Fruit fly (Drosophila melanogaster) whole organism, embryonic: ENCODE results near the gene CNMa.

Experiments used
- Adf1 ChIP-seq: fragments of 200-800 bp; sonication (Bioruptor generic); IDR thresholded peaks from 2 replicates; pipeline ENCODE4 v1.3.6; 2022; ENCODE audit warnings: missing biosample characterization, missing genetic modification characterization
- CG10147 ChIP-seq: fragments of 200-800 bp; sonication (Bioruptor generic); optimal IDR thresholded peaks from 2 replicates; lab custom pipeline; 2019; ENCODE audit warnings: missing biosample characterization, mild to moderate bottlenecking, missing genetic modification characterization, moderate library complexity
- CG10431 ChIP-seq: fragments of 200-800 bp; sonication (Bioruptor generic); optimal IDR thresholded peaks from 3 replicates; lab custom pipeline; 2018; ENCODE audit warnings: missing biosample characterization, mild to moderate bottlenecking, missing genetic modification characterization
- CG11093 ChIP-seq: fragments of 200-800 bp; sonication (Bioruptor generic); IDR thresholded peaks from 3 replicates; pipeline ENCODE4 v1.3.6; 2022; ENCODE audit warnings: missing biosample characterization, missing genetic modification characterization
- CG12071 ChIP-seq: fragments of 200-800 bp; sonication (Bioruptor generic); optimal IDR thresholded peaks from 3 replicates; lab custom pipeline; 2018; ENCODE audit warnings: missing biosample characterization, mild to moderate bottlenecking, missing genetic modification characterization
- CG1233 ChIP-seq: fragments of 200-800 bp; sonication (Bioruptor generic); optimal IDR thresholded peaks from 4 replicates; lab custom pipeline; 2018; ENCODE audit warnings: missing biosample characterization, mild to moderate bottlenecking, missing genetic modification characterization
- CG1529 ChIP-seq: fragments of 200-800 bp; sonication (Bioruptor generic); optimal IDR thresholded peaks from 3 replicates; lab custom pipeline; 2018; ENCODE audit warnings: missing biosample characterization, missing genetic modification characterization
- CG1647 ChIP-seq: fragments of 200-800 bp; sonication (Bioruptor generic); optimal IDR thresholded peaks from 3 replicates; lab custom pipeline; 2016; ENCODE audit warnings: missing biosample characterization, missing genetic modification characterization
- CG17359 ChIP-seq: fragments of 200-800 bp; sonication (Bioruptor generic); optimal IDR thresholded peaks from 3 replicates; lab custom pipeline; 2018; ENCODE audit warnings: missing biosample characterization, mild to moderate bottlenecking, missing genetic modification characterization, moderate library complexity
- CG1792 ChIP-seq: fragments of 200-800 bp; sonication (Bioruptor generic); optimal IDR thresholded peaks from 2 replicates; lab custom pipeline; 2016; ENCODE audit warnings: missing biosample characterization, missing genetic modification characterization
- CG18619 ChIP-seq: fragments of 200-800 bp; sonication (Bioruptor generic); optimal IDR thresholded peaks from 3 replicates; lab custom pipeline; 2017; ENCODE audit warnings: missing biosample characterization, mild to moderate bottlenecking, missing genetic modification characterization
- CG43689 ChIP-seq: fragments of 200-800 bp; sonication (Bioruptor generic); IDR thresholded peaks from 2 replicates; pipeline ENCODE4 v1.3.6; 2022; ENCODE audit warnings: missing biosample characterization, missing genetic modification characterization
- CG7357 ChIP-seq: fragments of 200-800 bp; sonication (Bioruptor generic); IDR thresholded peaks from 3 replicates; pipeline ENCODE4 v1.3.6; 2022; ENCODE audit warnings: missing biosample characterization, missing genetic modification characterization
- CG8924 ChIP-seq: fragments of 200-800 bp; optimal IDR thresholded peaks from 3 replicates; lab custom pipeline; 2019; ENCODE audit warnings: missing biosample characterization, mild to moderate bottlenecking, missing genetic modification characterization, moderate library complexity
- CG9215 ChIP-seq: fragments of 200-800 bp; sonication (Bioruptor generic); IDR thresholded peaks from 2 replicates; pipeline ENCODE4 v1.3.6; 2022; ENCODE audit warnings: missing biosample characterization, missing genetic modification characterization
- CHES-1-like ChIP-seq: fragments of 200-800 bp; sonication (Bioruptor generic); optimal IDR thresholded peaks from 2 replicates; lab custom pipeline; 2016; ENCODE audit warnings: missing biosample characterization, missing genetic modification characterization
- Deaf1 ChIP-seq: fragments of 200-800 bp; optimal IDR thresholded peaks from 3 replicates; lab custom pipeline; 2019; ENCODE audit warnings: missing biosample characterization, mild to moderate bottlenecking, missing genetic modification characterization, moderate library complexity
- Doc3 ChIP-seq: fragments of 200-800 bp; sonication (Bioruptor generic); IDR thresholded peaks from 3 replicates; pipeline ENCODE4 v1.3.6; 2022; ENCODE audit warnings: missing biosample characterization, missing genetic modification characterization; ENCODE audit not compliant: partially characterized antibody
- Drgx ChIP-seq: fragments of 200-800 bp; sonication (Bioruptor generic); IDR thresholded peaks from 2 replicates; pipeline ENCODE4 v1.3.6; 2022; ENCODE audit warnings: missing biosample characterization, missing genetic modification characterization
- Eip74EF ChIP-seq, 2 experiments: fragments of 200-800 bp in 1 of 2; fragments of >200 bp in 1 of 2; sonication (Bioruptor generic) in 1 of 2; optimal IDR thresholded peaks; 2 replicates each; lab custom pipeline; 2017 to 2019; ENCODE audit warnings: missing biosample characterization in 2 of 2, missing genetic modification characterization in 2 of 2, mild to moderate bottlenecking in 1 of 2, moderate library complexity in 1 of 2
- Ets97D ChIP-seq: fragments of 200-800 bp; sonication (Bioruptor generic); optimal IDR thresholded peaks from 3 replicates; lab custom pipeline; 2016; ENCODE audit warnings: missing biosample characterization, missing genetic modification characterization
- Hr51 ChIP-seq, 2 experiments: fragments of 200-800 bp; sonication (Bioruptor generic); optimal IDR thresholded peaks; 2 replicates in 1 of 2; 3 replicates in 1 of 2; lab custom pipeline; 2016 to 2018; ENCODE audit warnings: missing biosample characterization in 2 of 2, missing genetic modification characterization in 2 of 2, mild to moderate bottlenecking in 1 of 2, moderate library complexity in 1 of 2
- Hr78 ChIP-seq, 2 experiments: fragments of 200-800 bp in 1 of 2; fragments of >200 bp in 1 of 2; sonication (Bioruptor generic) in 1 of 2; optimal IDR thresholded peaks; 2 replicates each; lab custom pipeline; 2017 to 2019; ENCODE audit warnings: missing biosample characterization in 2 of 2, missing genetic modification characterization in 2 of 2, mild to moderate bottlenecking in 1 of 2, moderate library complexity in 1 of 2
- Mrtf ChIP-seq: fragments of 200-800 bp; sonication (Bioruptor generic); IDR thresholded peaks from 3 replicates; pipeline ENCODE4 v1.3.6; 2022; ENCODE audit warnings: missing biosample characterization, missing genetic modification characterization
- Neu2 ChIP-seq: fragments of 200-800 bp; sonication (Bioruptor generic); optimal IDR thresholded peaks from 3 replicates; lab custom pipeline; 2016; ENCODE audit warnings: missing biosample characterization, missing genetic modification characterization, borderline replicate concordance
- Pdp1 ChIP-seq, 2 experiments: fragments of 200-800 bp; sonication (Bioruptor generic); optimal IDR thresholded peaks; 3 replicates each; lab custom pipeline; 2016; ENCODE audit warnings: missing biosample characterization in 2 of 2, missing genetic modification characterization in 2 of 2, mild to moderate bottlenecking in 1 of 2, moderate library complexity in 1 of 2
- Scr ChIP-seq: fragments of 200-800 bp; sonication (Bioruptor generic); IDR thresholded peaks from 2 replicates; pipeline ENCODE4 v1.3.6; 2022; ENCODE audit warnings: missing biosample characterization, missing genetic modification characterization; ENCODE audit not compliant: partially characterized antibody
- aop ChIP-seq: fragments of 200-800 bp; sonication (Bioruptor generic); IDR thresholded peaks from 2 replicates; pipeline ENCODE4 v1.3.6; 2022; ENCODE audit warnings: missing biosample characterization, missing genetic modification characterization
- bab2 ChIP-seq: fragments of 200-800 bp; sonication (Bioruptor generic); optimal IDR thresholded peaks from 2 replicates; lab custom pipeline; 2016; ENCODE audit warnings: missing biosample characterization, missing genetic modification characterization
- cas ChIP-seq: fragments of 200-800 bp; sonication (Bioruptor generic); IDR thresholded peaks from 2 replicates; pipeline ENCODE4 v1.3.6; 2022; ENCODE audit warnings: missing biosample characterization, missing genetic modification characterization
- chinmo ChIP-seq: fragments of 200-800 bp; sonication (Bioruptor generic); IDR thresholded peaks from 4 replicates; pipeline ENCODE4 v1.3.6; 2022; ENCODE audit warnings: missing biosample characterization, missing genetic modification characterization; ENCODE audit not compliant: partially characterized antibody
- gfzf ChIP-seq: fragments of 200-800 bp; sonication (Bioruptor generic); optimal IDR thresholded peaks from 2 replicates; lab custom pipeline; 2016; ENCODE audit warnings: missing biosample characterization, mild to moderate bottlenecking, missing genetic modification characterization, moderate library complexity
- gro ChIP-seq: fragments of 200-800 bp; sonication (Bioruptor generic); optimal IDR thresholded peaks from 2 replicates; lab custom pipeline; 2016; ENCODE audit warnings: missing biosample characterization, missing genetic modification characterization
- hbn ChIP-seq: fragments of 200-800 bp; sonication (Bioruptor generic); IDR thresholded peaks from 2 replicates; pipeline ENCODE4 v1.3.6; 2022; ENCODE audit warnings: missing biosample characterization, missing genetic modification characterization; ENCODE audit not compliant: partially characterized antibody
- insv ChIP-seq, 2 experiments: fragments of 200-800 bp; sonication (Bioruptor generic); optimal IDR thresholded peaks; 3 replicates each; lab custom pipeline; 2016 to 2018; ENCODE audit warnings: missing biosample characterization in 2 of 2, missing genetic modification characterization in 2 of 2
- mirr ChIP-seq: fragments of 200-800 bp; sonication (Bioruptor generic); optimal IDR thresholded peaks from 3 replicates; lab custom pipeline; 2018; ENCODE audit warnings: missing biosample characterization, mild to moderate bottlenecking, missing genetic modification characterization
- oc ChIP-seq: fragments of 200-800 bp; sonication (Bioruptor generic); optimal IDR thresholded peaks from 2 replicates; lab custom pipeline; 2018; ENCODE audit warnings: missing biosample characterization, mild to moderate bottlenecking, missing genetic modification characterization, moderate library complexity
- odd ChIP-seq: fragments of 200-800 bp; sonication (Bioruptor generic); optimal IDR thresholded peaks from 2 replicates; lab custom pipeline; 2017; ENCODE audit warnings: missing biosample characterization, mild to moderate bottlenecking, missing genetic modification characterization
- pfk ChIP-seq: fragments of 200-800 bp; sonication (Bioruptor generic); optimal IDR thresholded peaks from 2 replicates; lab custom pipeline; 2018; ENCODE audit warnings: missing biosample characterization, mild to moderate bottlenecking, missing genetic modification characterization, moderate library complexity
- prd ChIP-seq, 3 experiments: fragments of >200 bp in 2 of 3; fragments of 200-800 bp in 1 of 3; sonication (Bioruptor generic) in 1 of 3; optimal IDR thresholded peaks in 2 of 3; IDR thresholded peaks in 1 of 3; 2 replicates in 2 of 3; 3 replicates in 1 of 3; pipeline versions ENCODE4 v1.3.6 to Lab custom; 2017 to 2022; ENCODE audit warnings: missing biosample characterization in 1 of 3, missing genetic modification characterization in 1 of 3
- pum ChIP-seq: fragments of 200-800 bp; sonication (Bioruptor generic); optimal IDR thresholded peaks from 2 replicates; lab custom pipeline; 2016; ENCODE audit warnings: missing biosample characterization, missing genetic modification characterization
- sens-2 ChIP-seq: fragments of 200-800 bp; sonication (Bioruptor generic); IDR thresholded peaks from 2 replicates; pipeline ENCODE4 v1.3.6; 2022; ENCODE audit warnings: missing biosample characterization, missing genetic modification characterization
- slbo ChIP-seq: fragments of 200-800 bp; sonication (Bioruptor generic); IDR thresholded peaks from 2 replicates; pipeline ENCODE4 v1.3.6; 2022; ENCODE audit warnings: missing biosample characterization, missing genetic modification characterization
- sqz ChIP-seq: fragments of 200-800 bp; sonication (Bioruptor generic); optimal IDR thresholded peaks from 3 replicates; lab custom pipeline; 2018; ENCODE audit warnings: missing biosample characterization, mild to moderate bottlenecking, missing genetic modification characterization
- ttk ChIP-seq: fragments of 200-800 bp; sonication (Bioruptor generic); IDR thresholded peaks from 2 replicates; pipeline ENCODE4 v2.1.2; 2022; ENCODE audit warnings: missing biosample characterization, missing genetic modification characterization
- vvl ChIP-seq: fragments of 200-800 bp; sonication (Bioruptor generic); IDR thresholded peaks from 2 replicates; pipeline ENCODE4 v1.3.6; 2022; ENCODE audit warnings: missing biosample characterization, missing genetic modification characterization

The CNMa gene

DNA sequence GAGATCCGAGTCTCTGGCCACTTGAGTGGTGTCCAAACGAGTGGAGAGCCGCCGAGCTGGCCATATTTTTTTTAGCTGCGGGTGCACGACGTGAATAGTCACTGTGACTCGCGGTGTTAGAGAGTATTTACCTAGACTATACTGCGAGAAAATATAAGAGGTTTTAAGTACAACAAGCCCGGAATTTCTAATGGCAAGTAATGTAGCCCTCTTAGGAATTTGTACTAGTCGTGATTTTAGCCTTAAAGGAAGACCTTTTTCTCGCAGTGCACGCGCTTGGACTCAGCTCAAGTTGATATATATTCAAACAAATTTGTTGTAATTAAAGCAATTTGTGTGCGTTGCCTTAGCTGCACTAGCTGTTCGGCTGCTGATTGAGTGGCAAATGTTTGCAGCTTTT is 10.8 kb downstream of the CNMa start:
- TF ChIP-seq CG12071 (GFP tag; lab: Kevin White, UChicago) = no peak
- no peak for TF ChIP-seq oc (tag; lab: Kevin White, UChicago)
- no peak for TF ChIP-seq CG8924
- TF ChIP-seq insv (GFP tag; optimal IDR thresholded peaks at IDR 0.05; lab: Kevin White, UChicago) = no peak
- no peak for TF ChIP-seq CG18619 (GFP tag; lab: Kevin White, UChicago)
- TF ChIP-seq Doc3 = no peak
- TF ChIP-seq CG10431 = no peak
- TF ChIP-seq CG43689 (GFP tag; lab: Robert Waterston, UW) = no peak
- TF ChIP-seq ttk (GFP tag; lab: Robert Waterston, UW) = no peak
- no peak for TF ChIP-seq cas
- no peak for TF ChIP-seq CG1529 (GFP tag; lab: Kevin White, UChicago)
- no peak for TF ChIP-seq prd (optimal IDR thresholded peaks at IDR 0.05; lab: Kevin White, UChicago)
- TF ChIP-seq prd (GFP tag; IDR thresholded peaks at IDR 0.05; lab: Robert Waterston, UW) = 0 out of 3 replicates have a peak, but pooled peaks have one; percentile 8
- TF ChIP-seq CG9215 (GFP tag; lab: Robert Waterston, UW) = no peak
- TF ChIP-seq CG1647 (GFP tag; lab: Kevin White, UChicago) = no peak
- no peak for TF ChIP-seq Neu2
- no peak for TF ChIP-seq CG7357
- no peak for TF ChIP-seq CHES-1-like (GFP tag; lab: Kevin White, UChicago)
- peak; percentile 86 for TF ChIP-seq Drgx (GFP tag; lab: Robert Waterston, UW)
- no peak for TF ChIP-seq mirr
- no peak for TF ChIP-seq CG17359 (tag; lab: Kevin White, UChicago)
- no peak for TF ChIP-seq Hr51 (GFP tag; optimal IDR thresholded peaks at IDR 0.05; lab: Kevin White, UChicago)
- TF ChIP-seq CG11093 = no peak
- TF ChIP-seq slbo = 0 out of 2 replicates have a peak, but pooled peaks have one; percentile 14
- TF ChIP-seq pfk (GFP tag; lab: Kevin White, UChicago) = no peak
- TF ChIP-seq sqz (GFP tag; lab: Kevin White, UChicago) = no peak
- no peak for TF ChIP-seq odd (GFP tag; lab: Kevin White, UChicago)

DNA sequence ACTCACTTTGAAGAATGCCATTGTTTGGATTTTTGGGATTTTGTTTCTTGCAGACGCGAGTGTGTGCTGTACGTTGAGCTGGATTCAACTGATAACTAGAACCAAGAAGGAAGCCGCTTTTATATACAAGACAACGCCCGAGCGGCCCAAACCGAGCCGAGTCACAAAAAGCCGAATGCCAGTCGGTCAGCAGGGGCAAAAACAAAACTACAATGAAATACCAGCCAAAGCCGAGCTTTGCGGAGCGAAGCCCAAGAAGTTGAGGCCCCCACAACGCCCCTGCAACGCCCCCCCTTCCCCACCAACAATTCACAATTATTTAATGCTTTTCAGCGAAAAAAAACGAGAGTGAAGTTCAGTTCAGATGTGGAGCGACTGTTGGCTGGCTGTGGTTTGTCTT is 13.4 kb downstream of the CNMa start, which contains the start of gene Cpr62Bc:
TSS of gene Cpr62Bc (minus strand) at position 101 of the 400 bp plus-strand sequence.
- TF ChIP-seq Mrtf (GFP tag; lab: Robert Waterston, UW) = no peak
- no peak for TF ChIP-seq CG10147 (GFP tag; lab: Kevin White, UChicago)
- TF ChIP-seq Deaf1 = peak; percentile 80

DNA sequence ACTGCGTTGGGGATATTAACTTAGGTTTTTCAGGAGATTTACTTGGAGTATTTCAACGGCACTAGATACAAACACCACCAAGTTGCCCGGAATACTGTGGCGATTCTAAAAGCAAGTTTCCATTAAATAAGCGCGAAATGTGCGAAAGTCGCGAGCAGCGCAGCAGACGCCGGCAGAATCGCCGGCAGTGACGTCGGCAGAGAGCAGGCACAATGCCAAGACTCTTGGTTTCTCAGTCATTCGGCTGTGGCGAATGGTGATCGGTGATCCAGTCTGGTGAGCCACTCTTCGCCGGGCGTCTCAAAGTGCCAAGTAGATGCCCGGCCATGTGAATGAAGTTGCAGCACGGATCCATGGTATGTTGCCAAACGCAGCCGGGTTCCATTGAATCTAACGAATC is 20.3 kb downstream of the CNMa start, which contains the start of gene Cpr62Bb:
TSS of gene Cpr62Bb (minus strand) at position 101 of the 400 bp plus-strand sequence.
- TF ChIP-seq Scr (GFP tag; lab: Robert Waterston, UW) (no peak), Adf1 (GFP tag; lab: Robert Waterston, UW) (peak; percentile 10; the same call in 1 of the 2 replicates), bab2 (GFP tag; lab: Kevin White, UChicago) (no peak)

DNA sequence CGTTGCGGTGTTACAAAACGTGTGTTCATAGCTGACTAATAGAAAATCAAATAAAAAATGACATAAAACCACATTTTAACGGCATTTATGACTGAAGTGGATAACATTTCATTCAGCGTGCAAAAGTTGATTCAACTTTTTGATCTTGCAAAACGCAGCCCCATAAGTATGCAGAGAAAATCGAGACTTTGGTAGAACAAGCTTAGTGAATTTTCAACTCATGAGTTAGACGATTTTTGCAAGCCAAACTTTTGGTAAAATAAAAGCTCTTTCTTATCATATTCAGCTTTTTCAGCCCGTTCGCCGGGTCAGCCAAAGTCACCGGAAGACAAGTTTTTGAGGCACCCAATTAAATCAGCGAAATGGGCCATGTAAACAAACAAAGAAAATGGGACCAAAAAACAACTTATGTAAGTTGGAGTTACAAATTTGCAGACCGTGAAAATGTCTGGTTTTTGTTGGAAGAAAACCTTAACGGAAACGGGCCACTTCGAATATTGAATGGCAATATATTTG is 23.6 kb downstream of the CNMa start, which contains the start of gene Cpr62Ba:
TSS of gene Cpr62Ba (minus strand) at position 31 of the 516 bp plus-strand sequence.
- TF ChIP-seq CG1792 (GFP tag; lab: Kevin White, UChicago) = no peak
- no peak for TF ChIP-seq CG1233
- TF ChIP-seq Eip74EF (GFP tag; optimal IDR thresholded peaks at IDR 0.05; lab: Kevin White, UChicago) = peak in 1 of 2 experiments; percentile 76
- TF ChIP-seq mirr = no peak
- peak; percentile 33; the same call in 1 of the 2 replicates for TF ChIP-seq vvl (GFP tag; lab: Robert Waterston, UW)
- TF ChIP-seq Pdp1 (GFP tag; optimal IDR thresholded peaks at IDR 0.05; lab: Kevin White, UChicago) = peak in 1 of 2 experiments; percentile 33
- TF ChIP-seq Ets97D (GFP tag; lab: Kevin White, UChicago) = peak; percentile 33
- TF ChIP-seq hbn (GFP tag; lab: Robert Waterston, UW) = no peak
- TF ChIP-seq sens-2 (GFP tag; lab: Robert Waterston, UW) = no peak
- peak in 1 of 2 experiments; percentile 84 for TF ChIP-seq Hr78 (GFP tag; optimal IDR thresholded peaks at IDR 0.05; lab: Kevin White, UChicago)
- no peak for TF ChIP-seq pum (GFP tag; lab: Kevin White, UChicago)
- TF ChIP-seq gro (GFP tag; lab: Kevin White, UChicago) = no peak
- TF ChIP-seq aop (GFP tag; lab: Robert Waterston, UW) = no peak
- TF ChIP-seq chinmo (GFP tag; lab: Robert Waterston, UW) = 0 out of 4 replicates have a peak, but pooled peaks have one; percentile 37
- peak; percentile 62 for TF ChIP-seq gfzf
